Fruit fly (Drosophila melanogaster) whole organism, embryonic: ENCODE data around the gene CG14440.

Experiments used
- CG10147 ChIP-seq: fragments of 200-800 bp; sonication (Bioruptor generic); optimal IDR thresholded peaks from 2 replicates; lab custom pipeline; 2019; ENCODE audit warnings: missing biosample characterization, mild to moderate bottlenecking, missing genetic modification characterization, moderate library complexity
- CG1024 ChIP-seq: fragments of 200-800 bp; sonication (Bioruptor generic); IDR thresholded peaks from 2 replicates; pipeline ENCODE4 v1.3.6; 2022; ENCODE audit warnings: missing biosample characterization, missing genetic modification characterization
- CG10267 ChIP-seq: fragments of 200-800 bp; sonication (Bioruptor generic); optimal IDR thresholded peaks from 2 replicates; lab custom pipeline; 2018; ENCODE audit warnings: missing biosample characterization, mild to moderate bottlenecking, missing genetic modification characterization, moderate library complexity
- CG10431 ChIP-seq: fragments of 200-800 bp; sonication (Bioruptor generic); optimal IDR thresholded peaks from 3 replicates; lab custom pipeline; 2018; ENCODE audit warnings: missing biosample characterization, mild to moderate bottlenecking, missing genetic modification characterization
- CG11695 ChIP-seq: fragments of 200-800 bp; sonication (Bioruptor generic); IDR thresholded peaks from 3 replicates; pipeline ENCODE4 v1.3.6; 2022; ENCODE audit warnings: missing biosample characterization, missing genetic modification characterization
- CG13287 ChIP-seq: fragments of 200-800 bp; sonication (Bioruptor generic); IDR thresholded peaks from 2 replicates; pipeline ENCODE4 v1.3.6; 2022; ENCODE audit warnings: missing biosample characterization, missing genetic modification characterization; ENCODE audit not compliant: partially characterized antibody
- CG15269 ChIP-seq: fragments of 200-800 bp; sonication (Bioruptor generic); optimal IDR thresholded peaks from 2 replicates; lab custom pipeline; 2018; ENCODE audit warnings: missing biosample characterization, mild to moderate bottlenecking, missing genetic modification characterization, moderate library complexity
- CG15696 ChIP-seq: fragments of 200-800 bp; sonication (Bioruptor generic); optimal IDR thresholded peaks from 2 replicates; lab custom pipeline; 2019; ENCODE audit warnings: missing biosample characterization, mild to moderate bottlenecking, missing genetic modification characterization, moderate library complexity
- CG16863 ChIP-seq: fragments of 200-800 bp; sonication (Bioruptor generic); optimal IDR thresholded peaks from 3 replicates; lab custom pipeline; 2016; ENCODE audit warnings: missing biosample characterization, missing genetic modification characterization
- CG17328 ChIP-seq: fragments of 200-800 bp; sonication (Bioruptor generic); IDR thresholded peaks from 2 replicates; pipeline ENCODE4 v1.3.6; 2022; ENCODE audit warnings: missing biosample characterization, missing genetic modification characterization
- CG4820 ChIP-seq: fragments of 200-800 bp; sonication (Bioruptor generic); optimal IDR thresholded peaks from 3 replicates; lab custom pipeline; 2016; ENCODE audit warnings: missing biosample characterization, missing genetic modification characterization
- CG5180 ChIP-seq: fragments of 200-800 bp; sonication (Bioruptor generic); optimal IDR thresholded peaks from 3 replicates; lab custom pipeline; 2017; ENCODE audit warnings: missing biosample characterization, missing genetic modification characterization, mild to moderate bottlenecking, moderate library complexity, missing genetic modification reagents
- CG7271 ChIP-seq: fragments of 200-800 bp; sonication (Bioruptor generic); optimal IDR thresholded peaks from 2 replicates; lab custom pipeline; 2018; ENCODE audit warnings: missing biosample characterization, mild to moderate bottlenecking, missing genetic modification characterization, moderate library complexity
- CG7372 ChIP-seq: fragments of 200-800 bp; sonication (Bioruptor generic); IDR thresholded peaks from 2 replicates; pipeline ENCODE4 v1.3.6; 2022; ENCODE audit warnings: missing biosample characterization, missing genetic modification characterization
- CG8290 ChIP-seq, 3 experiments: fragments of 200-800 bp; sonication (Bioruptor generic); optimal IDR thresholded peaks; 2 replicates each; lab custom pipeline; 2016 to 2019; ENCODE audit warnings: missing biosample characterization in 3 of 3, missing genetic modification characterization in 3 of 3, mild to moderate bottlenecking in 2 of 3, moderate library complexity in 1 of 3
- CkIIα-i1 ChIP-seq: fragments of 200-800 bp; sonication (Bioruptor generic); IDR thresholded peaks from 2 replicates; pipeline ENCODE4 v1.3.6; 2022; ENCODE audit warnings: missing biosample characterization, missing genetic modification characterization
- Dek ChIP-seq: fragments of 200-800 bp; sonication (Bioruptor generic); optimal IDR thresholded peaks from 3 replicates; lab custom pipeline; 2019; ENCODE audit warnings: missing biosample characterization, mild to moderate bottlenecking, missing genetic modification characterization, moderate library complexity
- Dip2 ChIP-seq: fragments of 200-800 bp; sonication (Bioruptor generic); IDR thresholded peaks from 2 replicates; pipeline ENCODE4 v1.3.6; 2022; ENCODE audit warnings: missing biosample characterization, missing genetic modification characterization
- Dll ChIP-seq: fragments of 200-800 bp; sonication (Bioruptor generic); IDR thresholded peaks from 4 replicates; pipeline ENCODE4 v1.3.6; 2022; ENCODE audit warnings: missing biosample characterization, missing genetic modification characterization; ENCODE audit not compliant: partially characterized antibody
- Drgx ChIP-seq: fragments of 200-800 bp; sonication (Bioruptor generic); IDR thresholded peaks from 2 replicates; pipeline ENCODE4 v1.3.6; 2022; ENCODE audit warnings: missing biosample characterization, missing genetic modification characterization
- Gsc ChIP-seq: fragments of 200-800 bp; sonication (Bioruptor generic); IDR thresholded peaks from 2 replicates; pipeline ENCODE4 v1.3.6; 2022; ENCODE audit warnings: missing biosample characterization, missing genetic modification characterization
- Hand ChIP-seq: fragments of 200-800 bp; sonication (Bioruptor generic); optimal IDR thresholded peaks from 2 replicates; lab custom pipeline; 2017; ENCODE audit warnings: mild to moderate bottlenecking, missing biosample characterization, missing genetic modification reagents, missing genetic modification characterization
- Hr39 ChIP-seq: fragments of >200 bp; optimal IDR thresholded peaks from 2 replicates; lab custom pipeline; 2017
- Hr78 ChIP-seq, 2 experiments: fragments of 200-800 bp in 1 of 2; fragments of >200 bp in 1 of 2; sonication (Bioruptor generic) in 1 of 2; optimal IDR thresholded peaks; 2 replicates each; lab custom pipeline; 2017 to 2019; ENCODE audit warnings: missing biosample characterization in 2 of 2, missing genetic modification characterization in 2 of 2, mild to moderate bottlenecking in 1 of 2, moderate library complexity in 1 of 2
- Myb ChIP-seq: fragments of 200-800 bp; sonication (Bioruptor generic); optimal IDR thresholded peaks from 2 replicates; lab custom pipeline; 2016; ENCODE audit warnings: missing biosample characterization, missing genetic modification characterization
- Rfx ChIP-seq: fragments of 200-800 bp; sonication (Bioruptor generic); IDR thresholded peaks from 2 replicates; pipeline ENCODE4 v1.3.6; 2022; ENCODE audit warnings: missing biosample characterization, missing genetic modification characterization
- Rx ChIP-seq: fragments of 200-800 bp; sonication (Bioruptor generic); IDR thresholded peaks from 2 replicates; pipeline ENCODE4 v1.3.6; 2022; ENCODE audit warnings: missing biosample characterization, missing genetic modification characterization
- YL-1 ChIP-seq: fragments of 200-800 bp; sonication (Bioruptor generic); optimal IDR thresholded peaks from 3 replicates; lab custom pipeline; 2017; ENCODE audit warnings: missing biosample characterization, mild to moderate bottlenecking, missing genetic modification characterization
- ab ChIP-seq: fragments of 200-800 bp; sonication (Bioruptor generic); optimal IDR thresholded peaks from 2 replicates; lab custom pipeline; 2016; ENCODE audit warnings: missing biosample characterization, missing genetic modification characterization
- az2 ChIP-seq: fragments of 200-800 bp; sonication (Bioruptor generic); optimal IDR thresholded peaks from 3 replicates; lab custom pipeline; 2016; ENCODE audit warnings: missing biosample characterization, missing genetic modification characterization
- cas ChIP-seq: fragments of 200-800 bp; sonication (Bioruptor generic); IDR thresholded peaks from 2 replicates; pipeline ENCODE4 v1.3.6; 2022; ENCODE audit warnings: missing biosample characterization, missing genetic modification characterization
- croc ChIP-seq: fragments of 200-800 bp; sonication (Bioruptor generic); conservative IDR thresholded peaks from 3 replicates; pipeline ENCODE4 v1.3.6; 2022; ENCODE audit warnings: missing biosample characterization, missing genetic modification characterization
- dan ChIP-seq: fragments of 200-800 bp; sonication (Bioruptor generic); IDR thresholded peaks from 2 replicates; pipeline ENCODE4 v1.3.6; 2022; ENCODE audit warnings: missing biosample characterization, missing genetic modification characterization
- danr ChIP-seq: fragments of 200-800 bp; sonication (Bioruptor generic); IDR thresholded peaks from 2 replicates; pipeline ENCODE4 v1.3.6; 2022; ENCODE audit warnings: missing biosample characterization, missing genetic modification characterization
- disco-r ChIP-seq: fragments of 200-800 bp; sonication (Bioruptor generic); optimal IDR thresholded peaks from 2 replicates; lab custom pipeline; 2016; ENCODE audit warnings: missing biosample characterization, missing genetic modification characterization
- en ChIP-seq: fragments of 200-800 bp; sonication (Bioruptor generic); optimal IDR thresholded peaks from 2 replicates; lab custom pipeline; 2016; ENCODE audit warnings: missing biosample characterization, missing genetic modification characterization
- esg ChIP-seq: fragments of 200-800 bp; sonication (Bioruptor generic); conservative IDR thresholded peaks from 2 replicates; pipeline ENCODE4 v1.3.6; 2022; ENCODE audit warnings: missing biosample characterization, missing genetic modification characterization
- fd64A ChIP-seq: fragments of 200-800 bp; sonication (Bioruptor generic); optimal IDR thresholded peaks from 3 replicates; lab custom pipeline; 2018; ENCODE audit warnings: missing biosample characterization, mild to moderate bottlenecking, missing genetic modification characterization
- fd96Cb ChIP-seq: fragments of 200-800 bp; sonication (Bioruptor generic); optimal IDR thresholded peaks from 2 replicates; lab custom pipeline; 2018; ENCODE audit warnings: missing biosample characterization, mild to moderate bottlenecking, missing genetic modification characterization, moderate library complexity
- gem ChIP-seq: fragments of 200-800 bp; sonication (Bioruptor generic); optimal IDR thresholded peaks from 2 replicates; lab custom pipeline; 2019; ENCODE audit warnings: missing biosample characterization, mild to moderate bottlenecking, missing genetic modification characterization, moderate library complexity
- gfzf ChIP-seq: fragments of 200-800 bp; sonication (Bioruptor generic); optimal IDR thresholded peaks from 2 replicates; lab custom pipeline; 2016; ENCODE audit warnings: missing biosample characterization, mild to moderate bottlenecking, missing genetic modification characterization, moderate library complexity
- hb ChIP-seq: fragments of 200-800 bp; sonication (Bioruptor generic); IDR thresholded peaks from 3 replicates; pipeline ENCODE4 v1.3.6; 2022; ENCODE audit warnings: missing biosample characterization, missing genetic modification characterization; ENCODE audit not compliant: partially characterized antibody
- klu ChIP-seq: fragments of 200-800 bp; sonication (Bioruptor generic); IDR thresholded peaks from 2 replicates; pipeline ENCODE4 v1.3.6; 2022; ENCODE audit warnings: missing biosample characterization, missing genetic modification characterization
- pb ChIP-seq: fragments of 200-800 bp; sonication (Bioruptor generic); optimal IDR thresholded peaks from 3 replicates; lab custom pipeline; 2016; ENCODE audit warnings: missing biosample characterization, missing genetic modification characterization
- peb ChIP-seq: fragments of 200-800 bp; sonication (Bioruptor generic); IDR thresholded peaks from 2 replicates; pipeline ENCODE4 v1.3.6; 2022; ENCODE audit warnings: missing biosample characterization, missing genetic modification characterization
- pum ChIP-seq: fragments of 200-800 bp; sonication (Bioruptor generic); optimal IDR thresholded peaks from 2 replicates; lab custom pipeline; 2016; ENCODE audit warnings: missing biosample characterization, missing genetic modification characterization
- salm ChIP-seq: fragments of 200-800 bp; sonication (Bioruptor generic); optimal IDR thresholded peaks from 2 replicates; lab custom pipeline; 2018; ENCODE audit warnings: missing biosample characterization, mild to moderate bottlenecking, missing genetic modification characterization
- slp2 ChIP-seq: fragments of 200-800 bp; sonication (Bioruptor generic); optimal IDR thresholded peaks from 2 replicates; lab custom pipeline; 2016; ENCODE audit warnings: missing biosample characterization, missing genetic modification characterization
- stwl ChIP-seq: fragments of 200-800 bp; sonication (Bioruptor generic); optimal IDR thresholded peaks from 3 replicates; lab custom pipeline; 2018; ENCODE audit warnings: missing biosample characterization, mild to moderate bottlenecking, missing genetic modification characterization, moderate library complexity

CG14440 gene

DNA sequence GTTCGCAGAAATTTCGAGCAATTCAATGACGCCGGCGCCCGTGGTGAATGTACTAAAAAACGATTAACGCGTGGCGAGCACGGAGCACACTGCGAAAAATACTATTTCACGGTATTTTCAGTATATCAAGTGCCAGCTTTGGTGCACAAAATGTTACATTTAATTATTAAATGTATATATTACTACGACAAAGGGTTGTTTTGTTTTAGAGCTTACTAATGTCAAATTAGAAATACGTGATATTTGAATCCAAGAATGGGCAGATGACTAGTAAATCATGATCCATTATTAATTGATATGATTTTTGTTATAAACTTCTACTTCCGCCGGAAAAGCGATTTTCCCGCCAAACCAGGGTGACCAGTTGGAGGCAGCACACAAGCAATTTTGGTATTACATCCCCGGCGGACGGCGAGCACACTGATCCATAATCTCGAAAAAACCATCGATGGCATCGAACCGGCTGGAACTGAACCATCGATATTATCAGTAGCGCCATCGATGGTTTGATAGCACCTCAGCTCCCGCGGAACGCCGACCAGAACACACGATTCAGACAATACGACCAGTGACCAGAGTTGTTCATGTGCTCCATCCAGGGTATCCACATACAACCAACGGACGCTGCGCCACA, 44.1 kb downstream of the CG14440 start, which contains the start of the genes CG3226 and Cdc7 (continued):
- TF ChIP-seq hb (GFP tag; lab: Robert Waterston, UW) (peak; percentile 58; the same call in 1 of the 3 replicates), ab (no peak), CG17328 (peak; percentile 47; the same call in 1 of the 2 replicates), peb (GFP tag; lab: Robert Waterston, UW) (no peak), CkIIα-i1 (GFP tag; lab: Robert Waterston, UW) (no peak), pum (GFP tag; lab: Kevin White, UChicago) (no peak), Hr78 (GFP tag; optimal IDR thresholded peaks at IDR 0.05; lab: Kevin White, UChicago) (no peak), cas (GFP tag; lab: Robert Waterston, UW) (no peak), Hr39 (lab: Kevin White, UChicago) (no peak), Drgx (GFP tag; lab: Robert Waterston, UW) (0 out of 2 replicates have a peak, but pooled peaks have one; percentile 8), Dek (peak; percentile 56), gem (tag; lab: Kevin White, UChicago) (peak; percentile 65), CG11695 (GFP tag; lab: Robert Waterston, UW) (peak; percentile 65; the same call in 2 of the 3 replicates), CG10431 (GFP tag; lab: Kevin White, UChicago) (peak; percentile 73), Hand (GFP tag; lab: Kevin White, UChicago) (peak; percentile 65), az2 (GFP tag; lab: Kevin White, UChicago) (peak; percentile 48), danr (GFP tag; lab: Robert Waterston, UW) (no peak), CG4820 (peak; percentile 15), CG8290 (GFP tag; optimal IDR thresholded peaks at IDR 0.05; lab: Kevin White, UChicago) (peak; percentile 24), CG8290 (tag; optimal IDR thresholded peaks at IDR 0.05; lab: Kevin White, UChicago) (peak; percentile 39 to 85), Gsc (no peak), esg (GFP tag; lab: Robert Waterston, UW) (peak; percentile 23; the same call in 1 of the 2 replicates), fd96Cb (tag; lab: Kevin White, UChicago) (no peak), pb (GFP tag; lab: Kevin White, UChicago) (peak; percentile 38), CG15696 (tag; lab: Kevin White, UChicago) (peak; percentile 10), dan (GFP tag; lab: Robert Waterston, UW) (no peak), en (GFP tag; lab: Kevin White, UChicago) (no peak), CG16863 (GFP tag; lab: Kevin White, UChicago) (peak; percentile 44), klu (GFP tag; lab: Robert Waterston, UW) (no peak), slp2 (GFP tag; lab: Kevin White, UChicago) (peak; percentile 19), CG7271 (tag; lab: Kevin White, UChicago) (peak; percentile 81), Dip2 (GFP tag; lab: Robert Waterston, UW) (no peak), fd64A (GFP tag; lab: Kevin White, UChicago) (peak; percentile 22), CG10147 (peak; percentile 65), disco-r (peak; percentile 10), Myb (GFP tag; lab: Kevin White, UChicago) (peak; percentile 42), CG15269 (tag; lab: Kevin White, UChicago) (peak; percentile 73), CG5180 (peak; percentile 76), CG7372 (peak; percentile 40; the same call in 1 of the 2 replicates), CG1024 (GFP tag; lab: Robert Waterston, UW) (0 out of 2 replicates have a peak, but pooled peaks have one; percentile 16), Rx (peak; percentile 43; the same call in 1 of the 2 replicates), Dll (peak; percentile 71), stwl (tag; lab: Kevin White, UChicago) (peak; percentile 53), gfzf (peak; percentile 83), salm (tag; lab: Kevin White, UChicago) (peak; percentile 62), croc (GFP tag; lab: Robert Waterston, UW) (peak; percentile 44; the same call in 2 of the 3 replicates), Rfx (GFP tag; lab: Robert Waterston, UW) (peak; percentile 83), CG13287 (GFP tag; lab: Robert Waterston, UW) (peak; percentile 76), YL-1 (GFP tag; lab: Kevin White, UChicago) (peak; percentile 88), CG10267 (tag; lab: Kevin White, UChicago) (peak; percentile 75)
